Fruit fly (Drosophila melanogaster): ENCODE measurements around the gene CG5004.

The CG5004 gene

DNA sequence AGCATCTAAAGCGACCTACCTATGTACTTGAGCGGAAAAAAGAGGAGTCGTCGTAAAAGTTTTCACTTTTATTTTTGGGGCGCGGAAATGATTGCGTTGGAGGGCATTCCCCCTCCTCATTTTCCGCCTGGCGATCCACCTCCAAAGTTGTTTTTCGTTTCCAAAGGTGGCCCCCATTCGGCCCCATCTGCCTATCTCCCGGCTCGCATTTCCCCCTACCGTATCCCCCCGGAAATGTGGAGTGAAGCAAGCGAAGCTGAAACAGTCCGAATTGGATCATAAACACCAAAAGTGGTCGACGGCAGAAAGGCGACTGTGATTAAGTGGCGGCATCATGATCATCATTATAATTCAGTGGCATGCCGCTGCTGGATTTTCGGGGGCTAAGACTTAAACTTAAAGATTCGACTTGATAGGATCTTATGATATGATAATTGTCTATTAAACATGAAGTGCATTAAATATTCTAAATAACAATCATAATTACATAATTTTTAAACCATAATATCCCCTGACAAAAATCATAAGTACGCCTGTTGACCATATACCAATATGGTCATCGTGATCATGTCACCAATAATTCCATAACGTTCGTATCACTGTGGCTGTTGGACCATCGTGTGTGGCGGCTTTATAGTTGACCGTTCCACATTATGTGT, 16.3 kb downstream of the CG5004 start (continued):
- peak; percentile 72 for TF ChIP-seq ind (GFP tag; optimal IDR thresholded peaks at IDR 0.05)
- peak; percentile 63 for TF ChIP-seq CG12942 (GFP tag; optimal IDR thresholded peaks at IDR 0.05)
- no peak for TF ChIP-seq pb (GFP tag; optimal IDR thresholded peaks at IDR 0.05)
- TF ChIP-seq CkIIα-i1 (GFP tag; IDR thresholded peaks at IDR 0.05) = no peak
- no peak for TF ChIP-seq B-H2 (GFP tag; optimal IDR thresholded peaks at IDR 0.05)
- peak; percentile 90 for TF ChIP-seq CG12769 (tag; optimal IDR thresholded peaks at IDR 0.05)
- peak; percentile 81 for TF ChIP-seq grau (tag; optimal IDR thresholded peaks at IDR 0.05)
- peak; percentile 64 for TF ChIP-seq BtbVII (GFP tag; optimal IDR thresholded peaks at IDR 0.05)
- TF ChIP-seq CG14965 (GFP tag; optimal IDR thresholded peaks at IDR 0.05; ENCODE audit: borderline replicate concordance) = no peak
- TF ChIP-seq CG4820 (GFP tag; optimal IDR thresholded peaks at IDR 0.05) = peak; percentile 46
- TF ChIP-seq CG2875 (GFP tag; optimal IDR thresholded peaks at IDR 0.05) = peak; percentile 41
- no peak for TF ChIP-seq disco-r (GFP tag; optimal IDR thresholded peaks at IDR 0.05)
- no peak for TF ChIP-seq z (GFP tag; IDR thresholded peaks at IDR 0.05)
- no peak for TF ChIP-seq hb (GFP tag; IDR thresholded peaks at IDR 0.05; ENCODE audit: partially characterized antibody)
- no peak for TF ChIP-seq CG12744 (GFP tag; optimal IDR thresholded peaks at IDR 0.05)
- peak; percentile 36 for TF ChIP-seq CG14710 (tag; optimal IDR thresholded peaks at IDR 0.05)
- TF ChIP-seq ATbp (GFP tag; optimal IDR thresholded peaks at IDR 0.05) = peak; percentile 47
- peak; percentile 65 for TF ChIP-seq esg (GFP tag; conservative IDR thresholded peaks at IDR 0.05)
- TF ChIP-seq Trl (optimal IDR thresholded peaks at IDR 0.05) = no peak
- peak; percentile 10 for TF ChIP-seq Trl (GFP tag; optimal IDR thresholded peaks at IDR 0.05)
- no peak for TF ChIP-seq mirr (GFP tag; optimal IDR thresholded peaks at IDR 0.05)
- TF ChIP-seq CG7745 (tag; optimal IDR thresholded peaks at IDR 0.05) = no peak
- peak in 1 of 3 experiments; percentile 49 for TF ChIP-seq lola (GFP tag; optimal IDR thresholded peaks at IDR 0.05)
- TF ChIP-seq Hr39 (optimal IDR thresholded peaks at IDR 0.05) = no peak
- no peak for TF ChIP-seq ERR (GFP tag; optimal IDR thresholded peaks at IDR 0.05)
- TF ChIP-seq luna (GFP tag; optimal IDR thresholded peaks at IDR 0.05) = no peak
- TF ChIP-seq kah (GFP tag; optimal IDR thresholded peaks at IDR 0.05) = no peak
- peak; percentile 22 for TF ChIP-seq crc (GFP tag; optimal IDR thresholded peaks at IDR 0.05)
- TF ChIP-seq Lim3 (GFP tag; IDR thresholded peaks at IDR 0.05) = no peak
- TF ChIP-seq bowl (GFP tag; IDR thresholded peaks at IDR 0.05) = peak; percentile 53; the same call in 1 of the 2 replicates
- TF ChIP-seq jing (GFP tag; optimal IDR thresholded peaks at IDR 0.05) = peak; percentile 48
- peak; percentile 41 for TF ChIP-seq Atf-2 (GFP tag; optimal IDR thresholded peaks at IDR 0.05)
- TF ChIP-seq croc (GFP tag; conservative IDR thresholded peaks at IDR 0.05) = peak; percentile 34; the same call in 1 of the 3 replicates
- no peak for TF ChIP-seq dan (GFP tag; IDR thresholded peaks at IDR 0.05)
- no peak for TF ChIP-seq CG14860 (GFP tag; IDR thresholded peaks at IDR 0.05; ENCODE audit: partially characterized antibody)
- peak; percentile 77 for TF ChIP-seq Fer1 (GFP tag; optimal IDR thresholded peaks at IDR 0.05)
- peak; percentile 82 for TF ChIP-seq sob (GFP tag; IDR thresholded peaks at IDR 0.05)
- TF ChIP-seq CG13123 (GFP tag; optimal IDR thresholded peaks at IDR 0.05) = no peak
- TF ChIP-seq CG4328 (GFP tag; optimal IDR thresholded peaks at IDR 0.05) = no peak
- peak; percentile 32 for TF ChIP-seq sd (tag; optimal IDR thresholded peaks at IDR 0.05)
- peak; percentile 85 for TF ChIP-seq Rfx (GFP tag; IDR thresholded peaks at IDR 0.05)
- TF ChIP-seq CG1832 (GFP tag; optimal IDR thresholded peaks at IDR 0.05) = no peak
- peak; percentile 51 for TF ChIP-seq Abd-B (GFP tag; optimal IDR thresholded peaks at IDR 0.05)
- TF ChIP-seq pan (optimal IDR thresholded peaks at IDR 0.05) = no peak
- peak in 1 of 2 experiments; percentile 78 for TF ChIP-seq pan (GFP tag; optimal IDR thresholded peaks at IDR 0.05 in 1 of 2, IDR thresholded peaks at IDR 0.05 in 1 of 2)
- TF ChIP-seq twi (tag; optimal IDR thresholded peaks at IDR 0.05) = no peak
- no peak for TF ChIP-seq CG15696 (tag; optimal IDR thresholded peaks at IDR 0.05)
- peak; percentile 11 for TF ChIP-seq vfl (GFP tag; optimal IDR thresholded peaks at IDR 0.05)
- TF ChIP-seq CG2116 (GFP tag; optimal IDR thresholded peaks at IDR 0.05) = no peak
- peak; percentile 33 for TF ChIP-seq Chrac-16 (GFP tag; optimal IDR thresholded peaks at IDR 0.05)
- TF ChIP-seq Oli (tag; optimal IDR thresholded peaks at IDR 0.05) = peak; percentile 82

Measured in whole organism, embryonic.